Worm (Caenorhabditis elegans) whole organism, L3 larva: ENCODE results near the gene B0403.3.
A peak's percentile ranks its signal among the peaks of the same experiment; 100 is the strongest.

Source experiments
- ZK546.5 ChIP-seq: sonication (generic microtip); optimal IDR thresholded peaks from 2 replicates; lab custom pipeline; 2017; ENCODE audit warnings: missing biosample characterization, missing genetic modification characterization
- aly-2 ChIP-seq: fragments of 150-350 bp; optimal IDR thresholded peaks from 2 replicates; lab custom pipeline; 2014; ENCODE audit warnings: missing biosample characterization, missing genetic modification characterization
- ama-1 ChIP-seq: fragments of 150-350 bp; optimal IDR thresholded peaks from 2 replicates; lab custom pipeline; 2018
- ceh-16 ChIP-seq: sonication (generic microtip); optimal IDR thresholded peaks from 2 replicates; lab custom pipeline; 2017; ENCODE audit warnings: missing biosample characterization, missing genetic modification characterization
- ceh-28 ChIP-seq: fragments of 150-350 bp; optimal IDR thresholded peaks from 2 replicates; lab custom pipeline; 2014; ENCODE audit warnings: missing biosample characterization, missing genetic modification reagents, missing genetic modification characterization
- ceh-82 ChIP-seq: fragments of 150-350 bp; optimal IDR thresholded peaks from 2 replicates; lab custom pipeline; 2014; ENCODE audit warnings: missing biosample characterization, missing genetic modification characterization
- ceh-9 ChIP-seq: sonication (generic microtip); optimal IDR thresholded peaks from 2 replicates; lab custom pipeline; 2018; ENCODE audit warnings: missing biosample characterization, missing genetic modification characterization
- daf-12 ChIP-seq: fragments of 150-350 bp; optimal IDR thresholded peaks from 2 replicates; lab custom pipeline; 2014; ENCODE audit warnings: missing biosample characterization, missing genetic modification reagents, missing genetic modification characterization
- egl-5 ChIP-seq: fragments of 150-350 bp; optimal IDR thresholded peaks from 2 replicates; lab custom pipeline; 2017; ENCODE audit warnings: missing biosample characterization, missing genetic modification reagents, missing genetic modification characterization, inconsistent platforms
- elt-2 ChIP-seq: sonication (generic microtip); optimal IDR thresholded peaks from 2 replicates; lab custom pipeline; 2016; ENCODE audit warnings: missing genetic modification reagents, mild to moderate bottlenecking, missing genetic modification characterization, missing compliant biosample characterization
- elt-3 ChIP-seq, 3 experiments: fragments of 150-350 bp in 1 of 3; sonication (generic microtip) in 2 of 3; optimal IDR thresholded peaks; 2 replicates in 2 of 3; 4 replicates in 1 of 3; lab custom pipeline; 2014 to 2017; ENCODE audit warnings: missing biosample characterization in 3 of 3, missing genetic modification characterization in 3 of 3
- eor-1 ChIP-seq, 2 experiments: fragments of 150-350 bp; optimal IDR thresholded peaks; 2 replicates each; lab custom pipeline; 2014 to 2018; ENCODE audit warnings: missing biosample characterization in 2 of 2, missing genetic modification characterization in 2 of 2
- fkh-10 ChIP-seq: sonication (generic microtip); optimal IDR thresholded peaks from 2 replicates; lab custom pipeline; 2017; ENCODE audit warnings: missing biosample characterization, missing genetic modification reagents, missing genetic modification characterization
- fkh-2 ChIP-seq: fragments of 150-350 bp; optimal IDR thresholded peaks from 2 replicates; lab custom pipeline; 2014; ENCODE audit warnings: missing biosample characterization, missing genetic modification reagents, missing genetic modification characterization
- fos-1 ChIP-seq: fragments of 150-350 bp; optimal IDR thresholded peaks from 2 replicates; lab custom pipeline; 2014; ENCODE audit warnings: missing biosample characterization, missing genetic modification characterization
- hmg-11 ChIP-seq: sonication (generic microtip); optimal IDR thresholded peaks from 2 replicates; lab custom pipeline; 2016; ENCODE audit warnings: missing genetic modification characterization, missing compliant biosample characterization
- lin-15B ChIP-seq: fragments of 150-350 bp; optimal IDR thresholded peaks from 2 replicates; lab custom pipeline; 2014; ENCODE audit warnings: missing biosample characterization, missing genetic modification characterization
- lin-39 ChIP-seq: fragments of 150-350 bp; optimal IDR thresholded peaks from 2 replicates; lab custom pipeline; 2018; ENCODE audit warnings: missing biosample characterization, missing genetic modification reagents, missing genetic modification characterization
- mdl-1 ChIP-seq: fragments of 150-350 bp; optimal IDR thresholded peaks from 2 replicates; lab custom pipeline; 2014; ENCODE audit warnings: missing biosample characterization, missing genetic modification characterization
- mml-1 ChIP-seq: fragments of 150-350 bp; sonication (generic microtip); optimal IDR thresholded peaks from 3 replicates; lab custom pipeline; 2014; ENCODE audit warnings: missing biosample characterization, missing genetic modification characterization
- nfya-1 ChIP-seq: sonication (generic microtip); optimal IDR thresholded peaks from 2 replicates; lab custom pipeline; 2017; ENCODE audit warnings: missing genetic modification characterization, mild to moderate bottlenecking, missing compliant biosample characterization, antibody characterized with exemption, moderate library complexity; ENCODE audit not compliant: insufficient read depth
- nhr-11 ChIP-seq: fragments of 150-350 bp; optimal IDR thresholded peaks from 2 replicates; lab custom pipeline; 2014; ENCODE audit warnings: missing biosample characterization, missing genetic modification characterization
- nhr-12 ChIP-seq: fragments of 150-350 bp; optimal IDR thresholded peaks from 2 replicates; lab custom pipeline; 2014; ENCODE audit warnings: missing biosample characterization, missing genetic modification characterization
- nhr-23 ChIP-seq: fragments of 150-350 bp; optimal IDR thresholded peaks from 2 replicates; lab custom pipeline; 2014; ENCODE audit warnings: missing biosample characterization, missing genetic modification reagents, missing genetic modification characterization
- nhr-25 ChIP-seq: sonication (generic microtip); optimal IDR thresholded peaks from 2 replicates; lab custom pipeline; 2017; ENCODE audit warnings: missing biosample characterization, missing genetic modification characterization
- nhr-28 ChIP-seq: fragments of 150-350 bp; optimal IDR thresholded peaks from 2 replicates; lab custom pipeline; 2014; ENCODE audit warnings: missing biosample characterization, missing genetic modification characterization
- nhr-43 ChIP-seq: sonication (generic microtip); optimal IDR thresholded peaks from 2 replicates; lab custom pipeline; 2016; ENCODE audit warnings: mild to moderate bottlenecking, missing genetic modification characterization, missing compliant biosample characterization; ENCODE audit not compliant: poor library complexity, severe bottlenecking
- nhr-77 ChIP-seq: fragments of 150-350 bp; optimal IDR thresholded peaks from 2 replicates; lab custom pipeline; 2014; ENCODE audit warnings: missing biosample characterization, missing genetic modification characterization
- pha-4 ChIP-seq: fragments of 150-350 bp; optimal IDR thresholded peaks from 2 replicates; lab custom pipeline; 2014; ENCODE audit warnings: missing biosample characterization, missing genetic modification reagents, missing genetic modification characterization
- pqm-1 ChIP-seq: fragments of 150-350 bp; optimal IDR thresholded peaks from 2 replicates; lab custom pipeline; 2017; ENCODE audit warnings: missing biosample characterization, missing genetic modification characterization, inconsistent platforms
- skn-1 ChIP-seq: fragments of 150-350 bp; optimal IDR thresholded peaks from 2 replicates; lab custom pipeline; 2014; ENCODE audit warnings: missing biosample characterization, missing genetic modification characterization
- snpc-4 ChIP-seq: fragments of 150-350 bp; optimal IDR thresholded peaks from 2 replicates; lab custom pipeline; 2014; ENCODE audit warnings: missing biosample characterization, missing genetic modification characterization
- tbx-2 ChIP-seq: sonication (generic microtip); optimal IDR thresholded peaks from 2 replicates; lab custom pipeline; 2016; ENCODE audit warnings: mild to moderate bottlenecking, missing genetic modification characterization, missing compliant biosample characterization
- unc-39 ChIP-seq: sonication (generic microtip); optimal IDR thresholded peaks from 4 replicates; lab custom pipeline; 2017; ENCODE audit warnings: missing biosample characterization, missing genetic modification characterization
- zag-1 ChIP-seq: fragments of 150-350 bp; optimal IDR thresholded peaks from 2 replicates; lab custom pipeline; 2014; ENCODE audit warnings: missing biosample characterization, missing genetic modification characterization
- ztf-11 ChIP-seq: fragments of 150-350 bp; optimal IDR thresholded peaks from 2 replicates; lab custom pipeline; 2014; ENCODE audit warnings: missing biosample characterization, missing genetic modification characterization
- ztf-4 ChIP-seq: fragments of 150-350 bp; optimal IDR thresholded peaks from 2 replicates; lab custom pipeline; 2014; ENCODE audit warnings: missing biosample characterization, missing genetic modification characterization

The B0403.3 gene

DNA sequence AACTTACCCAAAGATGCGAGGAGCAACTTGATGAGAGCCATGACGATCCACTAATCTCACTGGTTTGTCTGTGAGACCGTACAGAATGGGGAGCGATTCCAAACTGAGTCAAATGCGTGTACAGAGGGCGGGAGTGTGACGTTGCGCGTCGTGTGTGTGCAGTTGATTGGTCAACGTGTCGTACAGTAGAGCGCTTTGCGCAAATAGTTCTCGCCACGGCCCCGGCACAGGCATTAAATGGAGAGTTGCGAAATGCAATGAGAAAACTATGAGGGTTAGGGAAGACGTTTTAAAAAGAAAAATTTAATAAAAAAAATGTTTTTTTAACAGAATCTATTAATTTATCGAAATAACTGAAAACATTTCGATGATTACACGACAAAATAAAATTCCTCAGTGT lies 5.3 kb upstream of the B0403.3 start, which contains the start of gene pdi-6 (continued):
- TF ChIP-seq ZK546.5 (tag; lab: Kevin White, UChicago): no peak
- peak; percentile 85 for TF ChIP-seq snpc-4
- TF ChIP-seq daf-12 (tag; lab: Kevin White, UChicago): no peak
- peak; percentile 75 for TF ChIP-seq tbx-2
- TF ChIP-seq ama-1 (lab: Kevin White, UChicago): no peak
- TF ChIP-seq ceh-9: no peak
- TF ChIP-seq mml-1: no peak
- peak; percentile 97 for TF ChIP-seq lin-15B
- TF ChIP-seq aly-2 (tag; lab: Kevin White, UChicago): no peak
- TF ChIP-seq nhr-43 (tag; lab: Kevin White, UChicago): peak; percentile 82
- no peak for TF ChIP-seq ztf-11 (tag; lab: Kevin White, UChicago)
- TF ChIP-seq ztf-4 (tag; lab: Kevin White, UChicago): peak; percentile 3
- TF ChIP-seq eor-1 (tag; optimal IDR thresholded peaks at IDR 0.05; lab: Kevin White, UChicago): peak in 1 of 2 experiments; percentile 31
- TF ChIP-seq egl-5 (tag; lab: Kevin White, UChicago): peak; percentile 8
- no peak for TF ChIP-seq nhr-11
- TF ChIP-seq nhr-77: peak; percentile 76
- no peak for TF ChIP-seq ceh-16 (tag; lab: Kevin White, UChicago)
- peak; percentile 100 for TF ChIP-seq nfya-1 (tag; lab: Kevin White, UChicago)
- TF ChIP-seq zag-1 (tag; lab: Kevin White, UChicago): no peak
- TF ChIP-seq elt-3 (tag; optimal IDR thresholded peaks at IDR 0.05; lab: Kevin White, UChicago): peak in 1 of 3 experiments; percentile 71
- TF ChIP-seq nhr-28 (tag; lab: Kevin White, UChicago): no peak

DNA sequence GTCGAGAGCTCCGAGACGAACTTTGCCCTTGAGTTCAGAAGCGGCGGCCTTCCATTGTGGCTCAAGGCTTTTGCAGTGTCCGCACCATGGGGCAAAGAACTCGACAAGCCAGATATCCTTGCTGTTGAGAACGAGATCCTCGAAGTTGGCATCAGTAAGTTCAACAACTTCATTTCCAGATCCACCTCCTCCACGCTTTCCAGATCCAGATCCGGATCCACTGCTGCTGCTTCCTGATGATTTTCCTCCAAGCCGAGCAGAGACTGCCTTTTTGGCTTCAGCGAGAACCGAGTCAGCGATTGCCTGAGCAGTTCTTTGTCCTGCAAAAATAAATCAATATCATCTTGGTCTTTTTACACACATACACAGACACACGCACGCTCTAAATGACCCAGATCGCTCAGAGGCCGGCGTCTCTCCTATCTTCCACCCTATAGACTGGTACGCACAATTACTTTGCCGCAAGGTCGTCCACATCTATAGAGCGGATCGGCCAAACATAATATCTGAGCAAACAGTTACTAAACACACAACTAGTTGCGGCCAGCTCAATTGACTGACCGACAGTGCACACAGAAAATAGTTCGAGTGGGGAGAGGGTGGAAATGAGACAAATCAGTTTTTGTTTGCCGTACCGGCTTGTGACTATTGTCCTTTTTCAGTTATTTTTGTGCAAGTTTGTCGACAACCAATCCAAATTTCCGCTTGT lies 4.3 kb upstream of the B0403.3 start:
- TF ChIP-seq nhr-23 (tag; lab: Kevin White, UChicago): peak; percentile 13
- TF ChIP-seq pha-4 (tag; lab: Kevin White, UChicago): peak; percentile 91
- TF ChIP-seq eor-1 (tag; optimal IDR thresholded peaks at IDR 0.05; lab: Kevin White, UChicago): no peak
- no peak for TF ChIP-seq skn-1 (tag; lab: Kevin White, UChicago)
- peak; percentile 5 for TF ChIP-seq ama-1 (lab: Kevin White, UChicago)
- no peak for TF ChIP-seq snpc-4
- TF ChIP-seq ceh-28 (tag; lab: Kevin White, UChicago): peak; percentile 4

DNA sequence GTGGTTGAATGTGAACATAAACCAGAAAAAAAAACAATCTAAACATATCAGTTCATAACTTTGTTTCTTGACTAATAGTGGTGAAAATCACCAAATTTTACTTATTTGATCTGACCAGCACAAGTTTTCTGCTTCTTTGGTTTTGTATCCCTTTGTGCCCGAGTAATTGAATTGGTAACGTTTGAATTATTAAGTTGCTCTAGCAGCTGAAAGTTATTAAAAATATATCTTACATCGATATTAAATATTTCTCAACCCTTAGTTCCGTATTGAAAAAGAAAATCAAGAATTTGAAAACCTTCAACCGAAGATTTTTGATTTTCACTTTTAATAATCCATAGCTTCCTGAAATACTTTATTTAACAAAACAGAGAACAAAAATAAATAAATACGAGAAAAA lies 2.9 kb upstream of the B0403.3 start:
- TF ChIP-seq ZK546.5 (tag; lab: Kevin White, UChicago) (no peak), ceh-82 (tag; lab: Kevin White, UChicago) (no peak), ceh-28 (tag; lab: Kevin White, UChicago) (peak; percentile 32)

DNA sequence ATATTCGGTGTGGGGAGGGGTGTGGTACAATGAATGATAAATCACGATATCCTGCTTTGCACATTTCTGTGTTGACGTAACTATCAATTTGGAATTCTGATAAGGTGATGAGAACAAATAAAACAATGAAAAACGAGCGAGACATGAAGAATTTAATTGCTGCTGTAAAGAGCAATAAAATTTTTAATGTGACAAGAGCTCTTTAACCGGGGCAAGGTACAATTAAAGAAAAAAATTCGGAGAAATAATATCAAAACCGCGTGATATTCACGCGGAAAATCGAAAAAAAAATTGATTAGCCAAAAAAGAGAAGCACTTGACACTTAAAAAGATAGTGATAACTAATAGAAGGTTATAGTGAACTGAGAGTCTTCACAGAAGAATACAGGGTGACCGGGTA lies 1.9 kb downstream of the B0403.3 start:
- TF ChIP-seq fos-1 (tag; lab: Kevin White, UChicago): no peak
- no peak for TF ChIP-seq nhr-28 (tag; lab: Kevin White, UChicago)
- TF ChIP-seq ztf-4 (tag; lab: Kevin White, UChicago): no peak
- no peak for TF ChIP-seq lin-39 (tag; lab: Kevin White, UChicago)
- no peak for TF ChIP-seq nhr-25
- TF ChIP-seq pqm-1 (tag; lab: Kevin White, UChicago): peak; percentile 39
- TF ChIP-seq elt-2 (tag; lab: Kevin White, UChicago): peak; percentile 74
- no peak for TF ChIP-seq skn-1 (tag; lab: Kevin White, UChicago)

DNA sequence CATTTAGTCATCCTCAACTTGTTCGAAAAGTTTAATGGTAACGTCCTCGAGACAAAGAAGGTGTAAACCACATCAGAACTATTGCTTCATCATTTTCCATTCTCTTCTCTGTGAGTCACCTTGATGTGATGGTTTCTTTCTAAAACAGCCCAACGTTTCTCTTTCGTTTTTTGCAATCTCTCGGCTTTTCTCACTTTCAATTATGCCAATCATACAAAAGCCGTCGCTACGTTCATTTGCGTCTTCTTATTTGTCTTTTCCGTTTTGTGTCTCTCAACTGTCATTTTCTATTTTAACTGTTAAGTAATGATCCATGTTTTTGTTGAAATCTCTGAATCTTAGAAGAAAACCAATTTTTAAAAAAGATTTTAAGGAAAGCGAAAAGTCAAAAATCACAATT lies 5.8 kb downstream of the B0403.3 start, which contains the start of gene B0403.5:
Gene B0403.5 (plus strand): TSS at position 368 of the 400 bp plus-strand sequence.
- TF ChIP-seq nfya-1 (tag; lab: Kevin White, UChicago): no peak
- TF ChIP-seq nhr-25: peak; percentile 23

DNA sequence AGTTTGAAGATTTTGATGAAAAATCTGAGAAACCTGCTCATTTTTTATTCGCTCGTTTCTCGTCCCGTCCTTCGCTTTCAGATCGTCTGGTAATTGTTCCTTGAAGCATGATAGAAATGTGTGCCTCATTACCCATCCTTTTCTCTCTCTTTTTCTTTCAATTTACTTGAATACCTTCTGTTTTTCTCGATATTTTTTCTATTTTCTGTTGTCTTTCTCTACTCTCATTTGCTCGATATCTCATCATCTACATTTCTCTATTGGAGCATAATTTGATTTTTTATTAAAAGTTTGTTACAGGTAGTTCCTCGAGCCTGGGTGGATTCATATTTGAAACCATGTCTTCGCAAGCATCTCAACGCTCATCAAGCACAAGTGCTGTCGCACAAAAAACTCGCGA lies 12.8 kb downstream of the B0403.3 start, which contains the start of gene ubc-17:
Gene ubc-17 (plus strand): TSS at position 301 of the 400 bp plus-strand sequence.
- TF ChIP-seq egl-5 (tag; lab: Kevin White, UChicago) (no peak), ztf-11 (tag; lab: Kevin White, UChicago) (no peak), nhr-12 (tag; lab: Kevin White, UChicago) (no peak), zag-1 (tag; lab: Kevin White, UChicago) (no peak), snpc-4 (no peak), elt-3 (tag; optimal IDR thresholded peaks at IDR 0.05; lab: Kevin White, UChicago) (no peak), mdl-1 (tag; lab: Kevin White, UChicago) (no peak), unc-39 (tag; lab: Kevin White, UChicago) (no peak), tbx-2 (no peak), fkh-2 (no peak), eor-1 (tag; optimal IDR thresholded peaks at IDR 0.05; lab: Kevin White, UChicago) (no peak), hmg-11 (no peak), ceh-28 (tag; lab: Kevin White, UChicago) (no peak), fkh-10 (no peak), fos-1 (tag; lab: Kevin White, UChicago) (no peak), nhr-25 (no peak), daf-12 (tag; lab: Kevin White, UChicago) (no peak), ceh-16 (tag; lab: Kevin White, UChicago) (no peak)
